Worm (Caenorhabditis elegans) whole organism, L3 larva: ENCODE results near the gene rde-12.

Source experiments
- R02D3.7 ChIP-seq: fragments of 150-350 bp; optimal IDR thresholded peaks from 2 replicates; lab custom pipeline; 2014; ENCODE audit warnings: missing biosample characterization, missing genetic modification characterization
- ZK546.5 ChIP-seq: sonication (generic microtip); optimal IDR thresholded peaks from 2 replicates; lab custom pipeline; 2017; ENCODE audit warnings: missing biosample characterization, missing genetic modification characterization
- aly-2 ChIP-seq: fragments of 150-350 bp; optimal IDR thresholded peaks from 2 replicates; lab custom pipeline; 2014; ENCODE audit warnings: missing biosample characterization, missing genetic modification characterization
- ama-1 ChIP-seq: fragments of 150-350 bp; optimal IDR thresholded peaks from 2 replicates; lab custom pipeline; 2018
- ceh-16 ChIP-seq: sonication (generic microtip); optimal IDR thresholded peaks from 2 replicates; lab custom pipeline; 2017; ENCODE audit warnings: missing biosample characterization, missing genetic modification characterization
- ceh-28 ChIP-seq: fragments of 150-350 bp; optimal IDR thresholded peaks from 2 replicates; lab custom pipeline; 2014; ENCODE audit warnings: missing biosample characterization, missing genetic modification reagents, missing genetic modification characterization
- ceh-9 ChIP-seq: sonication (generic microtip); optimal IDR thresholded peaks from 2 replicates; lab custom pipeline; 2018; ENCODE audit warnings: missing biosample characterization, missing genetic modification characterization
- daf-12 ChIP-seq: fragments of 150-350 bp; optimal IDR thresholded peaks from 2 replicates; lab custom pipeline; 2014; ENCODE audit warnings: missing biosample characterization, missing genetic modification reagents, missing genetic modification characterization
- egl-27 ChIP-seq: sonication (generic microtip); optimal IDR thresholded peaks from 4 replicates; lab custom pipeline; 2017; ENCODE audit warnings: missing biosample characterization, missing genetic modification reagents, missing genetic modification characterization
- elt-1 ChIP-seq: fragments of 150-350 bp; optimal IDR thresholded peaks from 2 replicates; lab custom pipeline; 2014; ENCODE audit warnings: missing biosample characterization, missing genetic modification characterization
- elt-2 ChIP-seq: sonication (generic microtip); optimal IDR thresholded peaks from 2 replicates; lab custom pipeline; 2016; ENCODE audit warnings: missing genetic modification reagents, mild to moderate bottlenecking, missing genetic modification characterization, missing compliant biosample characterization
- elt-3 ChIP-seq, 3 experiments: fragments of 150-350 bp in 1 of 3; sonication (generic microtip) in 2 of 3; optimal IDR thresholded peaks; 2 replicates in 2 of 3; 4 replicates in 1 of 3; lab custom pipeline; 2014 to 2017; ENCODE audit warnings: missing biosample characterization in 3 of 3, missing genetic modification characterization in 3 of 3
- fkh-2 ChIP-seq: fragments of 150-350 bp; optimal IDR thresholded peaks from 2 replicates; lab custom pipeline; 2014; ENCODE audit warnings: missing biosample characterization, missing genetic modification reagents, missing genetic modification characterization
- fos-1 ChIP-seq: fragments of 150-350 bp; optimal IDR thresholded peaks from 2 replicates; lab custom pipeline; 2014; ENCODE audit warnings: missing biosample characterization, missing genetic modification characterization
- hmg-11 ChIP-seq: sonication (generic microtip); optimal IDR thresholded peaks from 2 replicates; lab custom pipeline; 2016; ENCODE audit warnings: missing genetic modification characterization, missing compliant biosample characterization
- jun-1 ChIP-seq: fragments of 150-350 bp; optimal IDR thresholded peaks from 2 replicates; lab custom pipeline; 2014; ENCODE audit warnings: missing biosample characterization, missing genetic modification reagents, missing genetic modification characterization
- lin-15B ChIP-seq: fragments of 150-350 bp; optimal IDR thresholded peaks from 2 replicates; lab custom pipeline; 2014; ENCODE audit warnings: missing biosample characterization, missing genetic modification characterization
- lin-39 ChIP-seq: fragments of 150-350 bp; optimal IDR thresholded peaks from 2 replicates; lab custom pipeline; 2018; ENCODE audit warnings: missing biosample characterization, missing genetic modification reagents, missing genetic modification characterization
- nfya-1 ChIP-seq: sonication (generic microtip); optimal IDR thresholded peaks from 2 replicates; lab custom pipeline; 2017; ENCODE audit warnings: missing genetic modification characterization, mild to moderate bottlenecking, missing compliant biosample characterization, antibody characterized with exemption, moderate library complexity; ENCODE audit not compliant: insufficient read depth
- nhr-11 ChIP-seq: fragments of 150-350 bp; optimal IDR thresholded peaks from 2 replicates; lab custom pipeline; 2014; ENCODE audit warnings: missing biosample characterization, missing genetic modification characterization
- nhr-12 ChIP-seq: fragments of 150-350 bp; optimal IDR thresholded peaks from 2 replicates; lab custom pipeline; 2014; ENCODE audit warnings: missing biosample characterization, missing genetic modification characterization
- nhr-23 ChIP-seq: fragments of 150-350 bp; optimal IDR thresholded peaks from 2 replicates; lab custom pipeline; 2014; ENCODE audit warnings: missing biosample characterization, missing genetic modification reagents, missing genetic modification characterization
- nhr-237 ChIP-seq: fragments of 150-350 bp; optimal IDR thresholded peaks from 2 replicates; lab custom pipeline; 2014; ENCODE audit warnings: missing biosample characterization, missing genetic modification characterization
- nhr-25 ChIP-seq: sonication (generic microtip); optimal IDR thresholded peaks from 2 replicates; lab custom pipeline; 2017; ENCODE audit warnings: missing biosample characterization, missing genetic modification characterization
- nhr-28 ChIP-seq: fragments of 150-350 bp; optimal IDR thresholded peaks from 2 replicates; lab custom pipeline; 2014; ENCODE audit warnings: missing biosample characterization, missing genetic modification characterization
- nhr-43 ChIP-seq: sonication (generic microtip); optimal IDR thresholded peaks from 2 replicates; lab custom pipeline; 2016; ENCODE audit warnings: mild to moderate bottlenecking, missing genetic modification characterization, missing compliant biosample characterization; ENCODE audit not compliant: poor library complexity, severe bottlenecking
- nhr-76 ChIP-seq: fragments of 150-350 bp; sonication (generic microtip); optimal IDR thresholded peaks from 5 replicates; lab custom pipeline; 2014; ENCODE audit warnings: missing biosample characterization, missing genetic modification characterization
- nhr-77 ChIP-seq: fragments of 150-350 bp; optimal IDR thresholded peaks from 2 replicates; lab custom pipeline; 2014; ENCODE audit warnings: missing biosample characterization, missing genetic modification characterization
- pha-4 ChIP-seq: fragments of 150-350 bp; optimal IDR thresholded peaks from 2 replicates; lab custom pipeline; 2014; ENCODE audit warnings: missing biosample characterization, missing genetic modification reagents, missing genetic modification characterization
- pqm-1 ChIP-seq: fragments of 150-350 bp; optimal IDR thresholded peaks from 2 replicates; lab custom pipeline; 2017; ENCODE audit warnings: missing biosample characterization, missing genetic modification characterization, inconsistent platforms
- sea-2 ChIP-seq: fragments of 150-350 bp; sonication (generic microtip); optimal IDR thresholded peaks from 4 replicates; lab custom pipeline; 2014; ENCODE audit warnings: missing biosample characterization, missing genetic modification reagents, missing genetic modification characterization
- snpc-4 ChIP-seq: fragments of 150-350 bp; optimal IDR thresholded peaks from 2 replicates; lab custom pipeline; 2014; ENCODE audit warnings: missing biosample characterization, missing genetic modification characterization
- tbx-2 ChIP-seq: sonication (generic microtip); optimal IDR thresholded peaks from 2 replicates; lab custom pipeline; 2016; ENCODE audit warnings: mild to moderate bottlenecking, missing genetic modification characterization, missing compliant biosample characterization
- unc-39 ChIP-seq: sonication (generic microtip); optimal IDR thresholded peaks from 4 replicates; lab custom pipeline; 2017; ENCODE audit warnings: missing biosample characterization, missing genetic modification characterization
- unc-62 ChIP-seq: fragments of 150-350 bp; sonication (generic microtip); optimal IDR thresholded peaks from 4 replicates; lab custom pipeline; 2014; ENCODE audit warnings: missing biosample characterization, missing genetic modification reagents, missing genetic modification characterization
- ztf-11 ChIP-seq: fragments of 150-350 bp; optimal IDR thresholded peaks from 2 replicates; lab custom pipeline; 2014; ENCODE audit warnings: missing biosample characterization, missing genetic modification characterization
- ztf-4 ChIP-seq: fragments of 150-350 bp; optimal IDR thresholded peaks from 2 replicates; lab custom pipeline; 2014; ENCODE audit warnings: missing biosample characterization, missing genetic modification characterization

Gene rde-12

DNA sequence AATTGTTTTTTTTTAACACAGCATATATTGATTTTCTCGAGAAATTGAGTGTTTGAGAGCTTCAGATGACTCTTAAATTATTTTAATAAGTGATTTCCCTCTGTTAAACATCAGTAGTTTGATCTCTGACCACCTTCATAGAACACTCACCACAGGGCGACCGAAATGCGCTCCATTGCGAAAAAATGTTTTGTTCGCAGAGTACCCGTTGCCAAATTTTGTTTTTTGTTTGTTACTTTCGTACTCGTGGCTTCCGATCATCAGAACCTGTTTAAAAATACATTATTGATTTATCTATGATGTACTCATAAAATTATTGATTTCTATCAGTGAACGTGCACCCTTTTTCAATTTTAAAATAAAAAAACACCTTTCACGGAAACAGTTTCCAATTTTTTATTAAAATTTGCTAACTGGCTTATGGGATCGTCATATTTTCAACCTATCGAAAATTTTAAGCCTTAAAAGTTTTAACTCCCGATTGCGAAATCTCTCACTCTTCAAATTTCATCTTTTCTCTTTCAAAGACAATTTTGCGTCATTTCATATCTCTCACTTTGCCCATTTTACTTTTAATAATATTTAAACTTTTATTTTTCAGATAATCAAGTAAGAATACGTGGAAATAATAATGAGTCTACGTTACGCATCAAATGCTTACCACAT is 4.4 kb upstream of the rde-12 start, which contains the start of gene letm-1 (continued):
- TF ChIP-seq elt-2 (tag; lab: Kevin White, UChicago) (peak; percentile 39), nhr-11 (tag; lab: Kevin White, UChicago) (no peak)
- TF ChIP-seq, all 47 proteins: peak for 6

DNA sequence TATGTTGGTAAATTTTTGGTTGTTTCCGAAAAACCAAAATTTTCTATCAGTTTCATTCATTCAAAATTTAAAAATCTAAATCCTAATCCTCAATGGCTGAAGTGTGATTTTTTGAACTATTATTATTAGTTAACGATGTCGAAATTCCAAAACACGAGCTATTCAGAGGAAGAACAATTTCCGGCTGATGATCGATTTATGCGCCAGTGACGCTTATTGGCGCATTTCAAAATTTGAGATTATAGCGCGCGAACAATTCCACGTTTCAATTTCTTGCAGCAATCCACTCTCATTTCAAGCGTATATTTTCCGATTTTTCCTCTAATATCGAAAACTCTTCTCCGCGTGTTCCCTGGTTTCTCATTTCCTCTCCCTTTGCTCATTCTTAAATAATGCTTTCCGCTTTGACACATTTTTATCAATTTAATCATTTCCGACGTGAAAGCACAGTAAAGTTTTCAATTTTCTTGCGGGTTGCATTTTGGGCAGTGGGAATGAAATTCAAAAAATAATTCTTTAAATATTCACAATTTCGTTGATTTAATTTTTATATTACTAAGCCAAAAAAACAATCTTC is 761 bp upstream of the rde-12 start:
- TF ChIP-seq elt-2 (tag; lab: Kevin White, UChicago), result peak; percentile 51
- peak; percentile 55 for TF ChIP-seq lin-15B (tag; lab: Kevin White, UChicago)
- no peak for TF ChIP-seq ztf-11 (tag; lab: Kevin White, UChicago)
- TF ChIP-seq ama-1 (lab: Kevin White, UChicago), result peak; percentile 40
- TF ChIP-seq ceh-9 (tag; lab: Kevin White, UChicago), result no peak
- no peak for TF ChIP-seq nhr-43 (tag; lab: Kevin White, UChicago)
- no peak for TF ChIP-seq sea-2
- peak; percentile 9 for TF ChIP-seq nhr-23
- peak; percentile 19 for TF ChIP-seq nfya-1 (tag; lab: Kevin White, UChicago)

DNA sequence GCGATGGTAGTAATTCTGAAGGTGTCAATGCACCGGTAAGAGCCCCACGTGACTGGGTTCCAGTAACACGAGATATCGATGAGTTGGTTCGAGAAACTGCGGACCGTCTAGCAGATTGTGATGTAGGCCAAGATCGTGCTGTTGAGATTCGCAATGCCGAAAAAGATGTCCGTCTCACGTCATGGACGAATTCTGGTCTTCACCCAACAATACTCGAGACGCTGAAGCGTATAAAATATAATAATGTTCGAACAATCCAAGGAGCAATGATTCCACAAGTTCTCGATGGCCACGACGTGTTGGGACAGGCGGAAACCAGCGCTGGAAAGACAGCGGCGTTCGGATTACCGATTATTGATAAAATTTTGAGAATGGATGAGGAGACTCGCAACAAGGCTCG is 1.3 kb downstream of the rde-12 start:
- no peak for TF ChIP-seq pha-4 (tag; lab: Kevin White, UChicago)
- TF ChIP-seq hmg-11, result no peak
- no peak for TF ChIP-seq unc-62 (GFP tag; lab: Kevin White, UChicago)
- no peak for TF ChIP-seq jun-1 (tag; lab: Kevin White, UChicago)
- TF ChIP-seq ama-1 (lab: Kevin White, UChicago), result no peak
- TF ChIP-seq egl-27 (tag; lab: Kevin White, UChicago), result no peak
- no peak for TF ChIP-seq nhr-43 (tag; lab: Kevin White, UChicago)
- TF ChIP-seq R02D3.7 (tag; lab: Kevin White, UChicago), result no peak
- no peak for TF ChIP-seq elt-3 (tag; optimal IDR thresholded peaks at IDR 0.05; lab: Kevin White, UChicago)
- no peak for TF ChIP-seq ztf-11 (tag; lab: Kevin White, UChicago)
- no peak for TF ChIP-seq ceh-16 (tag; lab: Kevin White, UChicago)
- TF ChIP-seq snpc-4 (tag; lab: Kevin White, UChicago), result no peak
- no peak for TF ChIP-seq tbx-2 (tag; lab: Kevin White, UChicago)
- TF ChIP-seq sea-2, result no peak
- no peak for TF ChIP-seq nhr-77 (tag; lab: Kevin White, UChicago)
- TF ChIP-seq nhr-23, result no peak
- TF ChIP-seq unc-39 (tag; lab: Kevin White, UChicago), result no peak
- TF ChIP-seq ZK546.5 (tag; lab: Kevin White, UChicago), result no peak
- TF ChIP-seq lin-39 (tag; lab: Kevin White, UChicago), result no peak
- no peak for TF ChIP-seq daf-12 (tag; lab: Kevin White, UChicago)
- TF ChIP-seq, all 47 proteins: peak for 0

DNA sequence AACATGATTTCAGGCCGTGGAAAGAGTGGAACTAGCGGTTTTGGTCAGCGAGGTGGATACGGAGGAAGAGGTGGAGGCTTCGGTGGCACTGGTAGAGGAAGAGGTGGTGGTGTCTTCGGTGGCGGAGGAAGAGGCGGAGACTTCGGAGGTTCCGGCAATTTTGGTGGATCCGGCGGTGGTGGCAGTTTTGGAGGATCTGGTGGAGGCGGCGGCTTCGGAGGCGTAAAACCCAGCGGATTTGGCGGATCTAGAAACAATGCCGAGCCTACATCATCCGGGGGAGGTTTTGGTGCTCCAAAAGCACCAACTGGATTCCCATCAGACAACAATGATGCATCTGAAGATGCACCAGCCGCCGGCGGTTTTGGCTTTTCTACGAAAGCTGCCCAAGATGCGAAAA is 3.1 kb downstream of the rde-12 start:
- TF ChIP-seq ztf-4 (tag; lab: Kevin White, UChicago), result no peak
- no peak for TF ChIP-seq ZK546.5 (tag; lab: Kevin White, UChicago)
- no peak for TF ChIP-seq nhr-28 (tag; lab: Kevin White, UChicago)
- no peak for TF ChIP-seq ceh-28 (tag; lab: Kevin White, UChicago)
- TF ChIP-seq elt-3 (tag; optimal IDR thresholded peaks at IDR 0.05; lab: Kevin White, UChicago), result no peak
- no peak for TF ChIP-seq nhr-11 (tag; lab: Kevin White, UChicago)
- TF ChIP-seq sea-2, result no peak
- TF ChIP-seq nhr-25 (tag; lab: Kevin White, UChicago), result no peak
- no peak for TF ChIP-seq nhr-23
- no peak for TF ChIP-seq daf-12 (tag; lab: Kevin White, UChicago)
- no peak for TF ChIP-seq jun-1 (tag; lab: Kevin White, UChicago)
- no peak for TF ChIP-seq ceh-9 (tag; lab: Kevin White, UChicago)
- TF ChIP-seq pqm-1 (tag; lab: Kevin White, UChicago), result no peak

DNA sequence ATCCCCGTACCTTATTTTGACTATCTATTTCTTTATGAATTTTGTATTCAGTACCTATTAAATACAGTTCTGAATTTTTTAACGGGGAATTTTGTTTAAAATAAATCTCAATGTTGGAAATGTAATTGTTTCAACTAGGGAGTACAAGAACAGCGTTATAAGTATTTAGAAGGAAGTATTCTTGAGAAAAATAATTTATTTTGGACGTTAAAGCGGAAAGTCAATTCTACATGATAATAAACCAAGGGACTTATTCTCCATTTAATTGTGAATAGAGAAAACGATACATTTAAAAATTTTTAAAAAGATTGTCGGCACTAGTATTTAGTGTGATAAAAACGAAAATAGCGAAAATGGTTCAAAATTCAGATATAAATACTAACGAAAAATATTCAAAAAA is 4.0 kb downstream of the rde-12 start:
- TF ChIP-seq nhr-237 (tag; lab: Kevin White, UChicago), result no peak
- no peak for TF ChIP-seq nfya-1 (tag; lab: Kevin White, UChicago)
- no peak for TF ChIP-seq nhr-12 (tag; lab: Kevin White, UChicago)
- TF ChIP-seq elt-1, result no peak
- no peak for TF ChIP-seq aly-2 (tag; lab: Kevin White, UChicago)
- no peak for TF ChIP-seq elt-2 (tag; lab: Kevin White, UChicago)
- TF ChIP-seq ceh-9 (tag; lab: Kevin White, UChicago), result no peak
- no peak for TF ChIP-seq nhr-76 (tag; lab: Kevin White, UChicago)
- TF ChIP-seq ceh-16 (tag; lab: Kevin White, UChicago), result no peak
- no peak for TF ChIP-seq pqm-1 (tag; lab: Kevin White, UChicago)
- no peak for TF ChIP-seq fkh-2 (tag; lab: Kevin White, UChicago)
- TF ChIP-seq fos-1 (tag; lab: Kevin White, UChicago), result no peak
